Fruit fly (Drosophila melanogaster) whole organism, wandering third instar larva: ENCODE data around the gene CG9616.

ENCODE experiments used
- Abd-B ChIP-seq: fragments of >200 bp; optimal IDR thresholded peaks from 2 replicates; lab custom pipeline; 2017; ENCODE audit warnings: missing biosample characterization, missing genetic modification characterization
- CG32264 ChIP-seq: fragments of 200-800 bp; sonication (Bioruptor generic); optimal IDR thresholded peaks from 2 replicates; lab custom pipeline; 2016; ENCODE audit warnings: missing biosample characterization, missing genetic modification characterization
- CG9705 ChIP-seq: fragments of 200-800 bp; sonication (Bioruptor generic); optimal IDR thresholded peaks from 2 replicates; lab custom pipeline; 2018; ENCODE audit warnings: missing biosample characterization, mild to moderate bottlenecking, missing genetic modification characterization
- Dfd ChIP-seq: fragments of >200 bp; optimal IDR thresholded peaks from 2 replicates; lab custom pipeline; 2017; ENCODE audit warnings: missing biosample characterization, missing genetic modification characterization
- Dif ChIP-seq: fragments of 200-275, 200-300 bp; sonication (Bioruptor generic); optimal IDR thresholded peaks from 2 replicates; lab custom pipeline; 2018; ENCODE audit warnings: missing biosample characterization, missing genetic modification characterization; ENCODE audit not compliant: partially characterized antibody
- GATAd ChIP-seq: sonication (Bioruptor generic); optimal IDR thresholded peaks from 2 replicates; lab custom pipeline; 2016; ENCODE audit warnings: missing biosample characterization, missing genetic modification characterization
- HLH106 ChIP-seq: fragments of 200-800 bp; optimal IDR thresholded peaks from 3 replicates; lab custom pipeline; 2019; ENCODE audit warnings: missing biosample characterization, mild to moderate bottlenecking, missing genetic modification characterization, moderate library complexity
- Hnf4 ChIP-seq: fragments of 200-800 bp; sonication (Bioruptor generic); optimal IDR thresholded peaks from 2 replicates; lab custom pipeline; 2016; ENCODE audit warnings: missing biosample characterization, mild to moderate bottlenecking, missing genetic modification characterization
- Hr78 ChIP-seq: fragments of >200 bp; optimal IDR thresholded peaks from 2 replicates; lab custom pipeline; 2017; ENCODE audit warnings: missing biosample characterization, missing genetic modification characterization
- Hr83 ChIP-seq: fragments of 200-300 bp; sonication (Bioruptor generic); optimal IDR thresholded peaks from 2 replicates; lab custom pipeline; 2016; ENCODE audit warnings: missing biosample characterization, mild to moderate bottlenecking, missing genetic modification characterization, moderate library complexity; ENCODE audit not compliant: poor library complexity, severe bottlenecking
- Jra ChIP-seq: sonication (Bioruptor generic); optimal IDR thresholded peaks from 2 replicates; lab custom pipeline; 2016; ENCODE audit warnings: missing biosample characterization, missing genetic modification characterization
- Mio ChIP-seq: sonication (Bioruptor generic); optimal IDR thresholded peaks from 2 replicates; lab custom pipeline; 2016; ENCODE audit warnings: missing biosample characterization, missing genetic modification characterization
- Myc ChIP-seq: fragments of >200 bp; optimal IDR thresholded peaks from 2 replicates; lab custom pipeline; 2017
- N ChIP-seq: fragments of >200 bp; optimal IDR thresholded peaks from 2 replicates; lab custom pipeline; 2018; ENCODE audit warnings: missing biosample characterization, missing external identifiers, missing genetic modification characterization
- Rel ChIP-seq, 2 experiments: fragments of 200-800 bp; sonication (Bioruptor generic) in 1 of 2; optimal IDR thresholded peaks; 2 replicates in 1 of 2; 3 replicates in 1 of 2; lab custom pipeline; 2016 to 2019; ENCODE audit warnings: mild to moderate bottlenecking in 2 of 2, missing biosample characterization in 2 of 2, missing genetic modification characterization in 2 of 2, moderate library complexity in 1 of 2
- Sp1 ChIP-seq: fragments of 200-800 bp; sonication (Bioruptor generic); optimal IDR thresholded peaks from 3 replicates; lab custom pipeline; 2019; ENCODE audit warnings: missing biosample characterization, mild to moderate bottlenecking, missing genetic modification characterization, moderate library complexity
- br ChIP-seq: fragments of 200-800 bp; sonication (Bioruptor generic); optimal IDR thresholded peaks from 2 replicates; lab custom pipeline; 2016; ENCODE audit warnings: missing biosample characterization, missing genetic modification characterization
- brk ChIP-seq: fragments of 200-800 bp; sonication (Bioruptor generic); optimal IDR thresholded peaks from 2 replicates; lab custom pipeline; 2016; ENCODE audit warnings: missing biosample characterization, mild to moderate bottlenecking, missing genetic modification characterization
- dl ChIP-seq, 2 experiments: fragments of 175-275, 200-275 bp in 1 of 2; fragments of 200-275 bp in 1 of 2; sonication (Bioruptor generic); optimal IDR thresholded peaks; lab custom pipeline; 2018; ENCODE audit warnings: mild to moderate bottlenecking in 2 of 2, missing biosample characterization in 2 of 2, missing genetic modification characterization in 2 of 2, moderate library complexity in 2 of 2; ENCODE audit not compliant: partially characterized antibody in 2 of 2, insufficient read depth in 1 of 2
- dmrt93B ChIP-seq: fragments of 200-800 bp; sonication (Bioruptor generic); optimal IDR thresholded peaks from 2 replicates; lab custom pipeline; 2018; ENCODE audit warnings: missing biosample characterization, mild to moderate bottlenecking, missing genetic modification characterization
- dsf ChIP-seq: sonication (Bioruptor generic); optimal IDR thresholded peaks from 2 replicates; lab custom pipeline; 2016; ENCODE audit warnings: missing biosample characterization, missing genetic modification characterization, borderline replicate concordance
- ey ChIP-seq: fragments of 200-800 bp; sonication (Bioruptor generic); optimal IDR thresholded peaks from 2 replicates; lab custom pipeline; 2016; ENCODE audit warnings: missing biosample characterization, missing genetic modification characterization
- foxo ChIP-seq, 2 experiments: fragments of 200-800 bp; sonication (Bioruptor generic); optimal IDR thresholded peaks; 2 replicates in 1 of 2; 3 replicates in 1 of 2; lab custom pipeline; 2016 to 2017; ENCODE audit warnings: missing biosample characterization in 2 of 2, missing genetic modification characterization in 2 of 2
- fru ChIP-seq: fragments of 200-800 bp; sonication (Bioruptor generic); optimal IDR thresholded peaks from 3 replicates; lab custom pipeline; 2016; ENCODE audit warnings: missing biosample characterization, mild to moderate bottlenecking, missing genetic modification characterization
- h ChIP-seq: fragments of 200-800 bp; sonication (Bioruptor generic); optimal IDR thresholded peaks from 3 replicates; lab custom pipeline; 2016; ENCODE audit warnings: missing biosample characterization, mild to moderate bottlenecking, missing genetic modification characterization
- lola ChIP-seq: fragments of >200 bp; optimal IDR thresholded peaks from 2 replicates; lab custom pipeline; 2017; ENCODE audit warnings: missing biosample characterization, missing genetic modification characterization
- pan ChIP-seq: fragments of >200 bp; optimal IDR thresholded peaks from 2 replicates; lab custom pipeline; 2017
- psq ChIP-seq: fragments of 200-800 bp; sonication (Bioruptor generic); optimal IDR thresholded peaks from 3 replicates; lab custom pipeline; 2017; ENCODE audit warnings: missing biosample characterization, mild to moderate bottlenecking, missing genetic modification characterization, moderate library complexity
- rgr ChIP-seq: fragments of 200-800 bp; sonication (Bioruptor generic); optimal IDR thresholded peaks from 3 replicates; lab custom pipeline; 2016; ENCODE audit warnings: missing biosample characterization, mild to moderate bottlenecking, missing genetic modification characterization
- sage ChIP-seq: fragments of 200-800 bp; sonication (Bioruptor generic); optimal IDR thresholded peaks from 2 replicates; lab custom pipeline; 2016; ENCODE audit warnings: missing biosample characterization, mild to moderate bottlenecking, missing genetic modification characterization
- sv ChIP-seq: fragments of 200-800 bp; sonication (Bioruptor generic); optimal IDR thresholded peaks from 3 replicates; lab custom pipeline; 2016; ENCODE audit warnings: missing biosample characterization, missing genetic modification characterization
- tai ChIP-seq: sonication (Bioruptor generic); optimal IDR thresholded peaks from 2 replicates; lab custom pipeline; 2016; ENCODE audit warnings: missing biosample characterization, missing genetic modification characterization
- usp ChIP-seq: fragments of >200 bp; optimal IDR thresholded peaks from 2 replicates; lab custom pipeline; 2017; ENCODE audit warnings: missing biosample characterization, missing genetic modification characterization
- woc ChIP-seq: sonication (Bioruptor generic); optimal IDR thresholded peaks from 2 replicates; lab custom pipeline; 2016; ENCODE audit warnings: missing biosample characterization, mild to moderate bottlenecking, missing genetic modification characterization

CG9616 gene

dm6 chr3R:14255808-14256207, 10.5 kb upstream of the CG9616 start, which contains the start of gene CG43179:
Gene CG43179, plus strand, starts transcription at chr3R:14256108.
- TF ChIP-seq pan (lab: Kevin White, UChicago): no peak
- no peak for TF ChIP-seq Jra
- no peak for TF ChIP-seq HLH106 (tag; lab: Kevin White, UChicago)
- TF ChIP-seq Hnf4 (GFP tag; lab: Kevin White, UChicago): no peak
- TF ChIP-seq CG32264: no peak
- TF ChIP-seq Hr83: no peak
- TF ChIP-seq foxo (GFP tag; optimal IDR thresholded peaks at IDR 0.05; lab: Kevin White, UChicago): no peak
- no peak for TF ChIP-seq sv (GFP tag; lab: Kevin White, UChicago)
- no peak for TF ChIP-seq br (GFP tag; lab: Kevin White, UChicago)
- TF ChIP-seq sage (GFP tag; lab: Kevin White, UChicago): no peak
- TF ChIP-seq psq (GFP tag; lab: Kevin White, UChicago): no peak
- no peak for TF ChIP-seq Rel (GFP tag; optimal IDR thresholded peaks at IDR 0.05; lab: Kevin White, UChicago)
- no peak for TF ChIP-seq Rel (tag; optimal IDR thresholded peaks at IDR 0.05; lab: Kevin White, UChicago)

- TF ChIP-seq psq (GFP tag; lab: Kevin White, UChicago): no peak
- no peak for TF ChIP-seq fru (GFP tag; lab: Kevin White, UChicago)
- TF ChIP-seq CG9705: no peak
- no peak for TF ChIP-seq N
- no peak for TF ChIP-seq GATAd (GFP tag; lab: Kevin White, UChicago)
- no peak for TF ChIP-seq pan (lab: Kevin White, UChicago)
- no peak for TF ChIP-seq CG32264
- TF ChIP-seq Mio (GFP tag; lab: Kevin White, UChicago): no peak
- no peak for TF ChIP-seq dl (GFP tag; optimal IDR thresholded peaks at IDR 0.05; lab: Kevin White, UChicago; ENCODE audit: insufficient read depth in 1 of 2, partially characterized antibody in 2 of 2)
- TF ChIP-seq dsf (GFP tag; lab: Kevin White, UChicago): no peak
- no peak for TF ChIP-seq Hr78
- TF ChIP-seq sage (GFP tag; lab: Kevin White, UChicago): no peak
- TF ChIP-seq Dif (GFP tag; lab: Kevin White, UChicago): no peak
- TF ChIP-seq lola (GFP tag; lab: Kevin White, UChicago): no peak
- TF ChIP-seq Jra: no peak
- no peak for TF ChIP-seq Rel (GFP tag; optimal IDR thresholded peaks at IDR 0.05; lab: Kevin White, UChicago)
- TF ChIP-seq Rel (tag; optimal IDR thresholded peaks at IDR 0.05; lab: Kevin White, UChicago): no peak
- TF ChIP-seq Hr83: no peak
These were observed 694 bp downstream of the CG9616 start, which contains the start of gene CG43291 for dm6 chr3R:14244577-14244976. Gene CG43291, minus strand, starts transcription at chr3R:14244677.

- TF ChIP-seq Hr83 (no peak), tai (GFP tag; lab: Kevin White, UChicago) (no peak), Mio (GFP tag; lab: Kevin White, UChicago) (no peak), Abd-B (GFP tag; lab: Kevin White, UChicago) (no peak), GATAd (GFP tag; lab: Kevin White, UChicago) (no peak), foxo (GFP tag; optimal IDR thresholded peaks at IDR 0.05; lab: Kevin White, UChicago) (no peak), dl (GFP tag; optimal IDR thresholded peaks at IDR 0.05; lab: Kevin White, UChicago; ENCODE audit: insufficient read depth in 1 of 2, partially characterized antibody in 2 of 2) (no peak), CG32264 (no peak), Jra (no peak), sv (GFP tag; lab: Kevin White, UChicago) (no peak), Myc (lab: Kevin White, UChicago) (no peak), HLH106 (tag; lab: Kevin White, UChicago) (no peak), Hnf4 (GFP tag; lab: Kevin White, UChicago) (no peak), ey (GFP tag; lab: Kevin White, UChicago) (no peak), lola (GFP tag; lab: Kevin White, UChicago) (no peak), dmrt93B (no peak), rgr (no peak)
These were observed 16.2 kb downstream of the CG9616 start, which contains the start of gene CG9624 for dm6 chr3R:14229045-14229444. Gene CG9624, minus strand, starts transcription at chr3R:14229145.

dm6 chr3R:14226662-14227061, 18.6 kb downstream of the CG9616 start, which contains the start of gene CG9631:
Gene CG9631, minus strand, starts transcription at chr3R:14226762.
- TF ChIP-seq usp (GFP tag; lab: Kevin White, UChicago): no peak
- TF ChIP-seq brk (GFP tag; lab: Kevin White, UChicago): no peak
- no peak for TF ChIP-seq rgr
- TF ChIP-seq woc (GFP tag; lab: Kevin White, UChicago): no peak
- TF ChIP-seq CG32264: no peak
- TF ChIP-seq Dfd: no peak
- TF ChIP-seq N: no peak
- TF ChIP-seq dmrt93B: no peak
- TF ChIP-seq Hr83: no peak
- no peak for TF ChIP-seq Abd-B (GFP tag; lab: Kevin White, UChicago)
- TF ChIP-seq dl (GFP tag; optimal IDR thresholded peaks at IDR 0.05; lab: Kevin White, UChicago; ENCODE audit: insufficient read depth in 1 of 2, partially characterized antibody in 2 of 2): no peak
- TF ChIP-seq Dif (GFP tag; lab: Kevin White, UChicago): no peak
- no peak for TF ChIP-seq h (GFP tag; lab: Kevin White, UChicago)
- TF ChIP-seq tai (GFP tag; lab: Kevin White, UChicago): no peak
- no peak for TF ChIP-seq Sp1 (GFP tag; lab: Kevin White, UChicago)
- TF ChIP-seq, all 38 proteins: peak for 0
